Worm (Caenorhabditis elegans) whole organism, late embryonic: ENCODE data around the gene ZK742.4.

Experiments
- ceh-22 ChIP-seq: sonication (generic microtip); optimal IDR thresholded peaks from 2 replicates; lab custom pipeline; 2017; ENCODE audit warnings: missing biosample characterization, missing genetic modification characterization
- ceh-31 ChIP-seq: sonication (generic microtip); optimal IDR thresholded peaks from 2 replicates; lab custom pipeline; 2016; ENCODE audit warnings: missing genetic modification characterization, missing compliant biosample characterization
- ceh-6 ChIP-seq: fragments of 200-800 bp; sonication (Bioruptor generic); optimal IDR thresholded peaks from 2 replicates; lab custom pipeline; 2018; ENCODE audit warnings: mild to moderate bottlenecking, missing genetic modification characterization, missing compliant biosample characterization
- che-1 ChIP-seq: sonication (generic microtip); optimal IDR thresholded peaks from 2 replicates; lab custom pipeline; 2016; ENCODE audit warnings: mild to moderate bottlenecking, missing genetic modification characterization, missing compliant biosample characterization
- dmd-4 ChIP-seq: sonication (generic microtip); optimal IDR thresholded peaks from 2 replicates; lab custom pipeline; 2016; ENCODE audit warnings: borderline replicate concordance, missing genetic modification characterization, missing compliant biosample characterization
- elt-2 ChIP-seq: sonication (generic microtip); optimal IDR thresholded peaks from 2 replicates; lab custom pipeline; 2016; ENCODE audit warnings: missing genetic modification reagents, missing genetic modification characterization, missing compliant biosample characterization
- fkh-10 ChIP-seq: fragments of 150-350 bp; optimal IDR thresholded peaks from 2 replicates; lab custom pipeline; 2014; ENCODE audit warnings: missing biosample characterization, missing genetic modification reagents, missing genetic modification characterization
- pag-3 ChIP-seq: sonication (generic microtip); optimal IDR thresholded peaks from 2 replicates; lab custom pipeline; 2016; ENCODE audit warnings: missing compliant biosample characterization, missing genetic modification characterization, borderline replicate concordance
- tbx-2 ChIP-seq: sonication (generic microtip); optimal IDR thresholded peaks from 2 replicates; lab custom pipeline; 2016; ENCODE audit warnings: missing genetic modification characterization, missing compliant biosample characterization
- tbx-7 ChIP-seq: sonication (generic microtip); optimal IDR thresholded peaks from 2 replicates; lab custom pipeline; 2016; ENCODE audit warnings: missing genotype, missing genetic modification characterization, missing compliant biosample characterization
- unc-3 ChIP-seq, 2 experiments: fragments of 200-800 bp in 1 of 2; sonication (Bioruptor generic) in 1 of 2; sonication (generic microtip) in 1 of 2; conservative IDR thresholded peaks in 1 of 2; optimal IDR thresholded peaks in 1 of 2; 2 replicates each; pipeline versions ENCODE4 v1.3.6 to Lab custom; 2016 to 2022; ENCODE audit warnings: missing compliant biosample characterization in 2 of 2, missing genetic modification characterization in 2 of 2, missing genetic modification reagents in 1 of 2
- ztf-16 ChIP-seq: sonication (generic microtip); optimal IDR thresholded peaks from 2 replicates; lab custom pipeline; 2017; ENCODE audit warnings: missing genetic modification characterization, missing compliant biosample characterization

DNA sequence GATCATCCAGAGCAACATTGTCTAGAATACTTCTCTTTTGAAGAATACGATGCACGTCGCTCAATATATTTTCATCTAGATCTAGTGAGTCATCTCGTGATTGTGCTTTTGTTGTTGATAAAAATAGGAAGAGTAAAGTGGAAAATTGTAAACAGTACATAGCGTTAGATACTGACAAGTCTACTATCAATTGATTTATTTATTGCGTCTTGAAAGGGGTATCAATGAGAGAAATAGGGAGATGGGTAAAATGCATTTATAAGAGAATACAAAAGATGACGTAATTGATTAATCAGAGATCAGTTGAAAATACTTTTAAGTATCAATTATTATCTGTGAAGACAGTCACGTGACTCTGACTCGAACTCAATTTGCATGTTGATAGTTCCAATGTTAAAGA lies 25.3 kb upstream of the ZK742.4 start, which contains the start of gene txt-5:
- TF ChIP-seq elt-2 (tag; lab: Kevin White, UChicago) (no peak), che-1 (tag; lab: Kevin White, UChicago) (no peak), fkh-10 (GFP tag; lab: Kevin White, UChicago) (no peak), ceh-6 (no peak), tbx-2 (no peak), unc-3 (GFP tag; conservative IDR thresholded peaks at IDR 0.05; lab: Robert Waterston, UW) (no peak), unc-3 (tag; optimal IDR thresholded peaks at IDR 0.05; lab: Kevin White, UChicago) (no peak), dmd-4 (tag; lab: Kevin White, UChicago) (no peak), pag-3 (tag; lab: Kevin White, UChicago) (no peak), ceh-31 (tag; lab: Kevin White, UChicago) (no peak), tbx-7 (no peak), ceh-22 (no peak), ztf-16 (tag; lab: Kevin White, UChicago) (no peak)
